Fruit fly (Drosophila melanogaster) whole organism, pupa: Measurements from ENCODE around the gene CG17177.
A peak's percentile ranks its signal among the peaks of the same experiment; 100 is the strongest.

Experiments
- CG10348 ChIP-seq: fragments of 200-800 bp; sonication (Bioruptor generic); IDR thresholded peaks from 2 replicates; pipeline ENCODE4 v1.3.6; 2022; ENCODE audit warnings: missing biosample characterization, missing genetic modification characterization
- CG12605 ChIP-seq: fragments of 200-800 bp; sonication (Bioruptor generic); IDR thresholded peaks from 2 replicates; pipeline ENCODE4 v1.3.6; 2022; ENCODE audit warnings: missing biosample characterization, missing genetic modification characterization
- CG13204 ChIP-seq: fragments of 200-800 bp; sonication (Bioruptor generic); optimal IDR thresholded peaks from 2 replicates; lab custom pipeline; 2018; ENCODE audit warnings: missing biosample characterization, mild to moderate bottlenecking, missing genetic modification characterization, moderate library complexity
- CG14655 ChIP-seq: fragments of 200-800 bp; sonication (Bioruptor generic); optimal IDR thresholded peaks from 3 replicates; lab custom pipeline; 2017; ENCODE audit warnings: mild to moderate bottlenecking, missing biosample characterization, missing genetic modification reagents, missing genetic modification characterization
- CG15710 ChIP-seq: fragments of 200-800 bp; sonication (Bioruptor generic); optimal IDR thresholded peaks from 2 replicates; lab custom pipeline; 2018; ENCODE audit warnings: missing biosample characterization, mild to moderate bottlenecking, missing genetic modification characterization, moderate library complexity
- CG17806 ChIP-seq: fragments of 200-800 bp; sonication (Bioruptor generic); optimal IDR thresholded peaks from 2 replicates; lab custom pipeline; 2018; ENCODE audit warnings: missing biosample characterization, mild to moderate bottlenecking, missing genetic modification characterization, moderate library complexity
- CG32121 ChIP-seq: fragments of 200-800 bp; sonication (Bioruptor generic); IDR thresholded peaks from 2 replicates; pipeline ENCODE4 v1.3.6; 2022; ENCODE audit warnings: missing biosample characterization, missing genetic modification characterization
- CG34367 ChIP-seq: fragments of 200-800 bp; sonication (Bioruptor generic); optimal IDR thresholded peaks from 2 replicates; lab custom pipeline; 2018; ENCODE audit warnings: missing biosample characterization, mild to moderate bottlenecking, missing genetic modification characterization
- CG4496 ChIP-seq: fragments of 200-800 bp; sonication (Bioruptor generic); IDR thresholded peaks from 3 replicates; pipeline ENCODE4 v1.3.6; 2022; ENCODE audit warnings: missing biosample characterization, missing genetic modification characterization
- CG8159 ChIP-seq: fragments of 200-800 bp; sonication (Bioruptor generic); optimal IDR thresholded peaks from 3 replicates; lab custom pipeline; 2018; ENCODE audit warnings: missing biosample characterization, mild to moderate bottlenecking, missing genetic modification characterization, moderate library complexity
- CG8301 ChIP-seq: fragments of 200-800 bp; sonication (Bioruptor generic); optimal IDR thresholded peaks from 2 replicates; lab custom pipeline; 2018; ENCODE audit warnings: missing biosample characterization, mild to moderate bottlenecking, missing genetic modification characterization
- CG9948 ChIP-seq: fragments of 200-800 bp; sonication (Bioruptor generic); optimal IDR thresholded peaks from 2 replicates; lab custom pipeline; 2018; ENCODE audit warnings: missing biosample characterization, mild to moderate bottlenecking, missing genetic modification characterization, moderate library complexity
- D1 ChIP-seq: fragments of 200-800 bp; sonication (Bioruptor generic); optimal IDR thresholded peaks from 2 replicates; lab custom pipeline; 2018; ENCODE audit warnings: missing biosample characterization, mild to moderate bottlenecking, missing genetic modification characterization, moderate library complexity
- EcR ChIP-seq: fragments of 200-800 bp; sonication (Bioruptor generic); optimal IDR thresholded peaks from 3 replicates; lab custom pipeline; 2019; ENCODE audit warnings: missing biosample characterization, missing genetic modification characterization, mild to moderate bottlenecking, moderate library complexity, missing genetic modification reagents
- Ets98B ChIP-seq: fragments of 200-800 bp; sonication (Bioruptor generic); IDR thresholded peaks from 2 replicates; pipeline ENCODE4 v1.3.6; 2022; ENCODE audit warnings: missing biosample characterization, missing genetic modification characterization
- Pif1A ChIP-seq: fragments of 200-800 bp; sonication (Bioruptor generic); optimal IDR thresholded peaks from 3 replicates; lab custom pipeline; 2016; ENCODE audit warnings: missing biosample characterization, missing genetic modification characterization
- Pif1B ChIP-seq: fragments of 200-800 bp; sonication (Bioruptor generic); optimal IDR thresholded peaks from 3 replicates; lab custom pipeline; 2016; ENCODE audit warnings: missing biosample characterization, missing genetic modification characterization
- Snoo ChIP-seq: fragments of 200-800 bp; sonication (Bioruptor generic); optimal IDR thresholded peaks from 3 replicates; lab custom pipeline; 2017; ENCODE audit warnings: missing biosample characterization, mild to moderate bottlenecking, missing genetic modification characterization, inconsistent platforms
- fd96Ca ChIP-seq: fragments of 200-800 bp; sonication (Bioruptor generic); IDR thresholded peaks from 3 replicates; pipeline ENCODE4 v1.3.6; 2022; ENCODE audit warnings: missing biosample characterization, missing genetic modification characterization
- gl ChIP-seq: fragments of 200-800 bp; sonication (Bioruptor generic); optimal IDR thresholded peaks from 2 replicates; lab custom pipeline; 2018; ENCODE audit warnings: missing biosample characterization, mild to moderate bottlenecking, missing genetic modification characterization
- rn ChIP-seq: fragments of 200-800 bp; sonication (Bioruptor generic); IDR thresholded peaks from 2 replicates; pipeline ENCODE4 v1.3.6; 2022; ENCODE audit warnings: missing biosample characterization, missing genetic modification characterization

Gene CG17177

dm6 chr3L:14701578-14701977 lies at the start of gene CG17177:
TSS of gene CG17177 (minus strand) at chr3L:14701678.
- TF ChIP-seq CG34367 (tag; lab: Kevin White, UChicago) (no peak), Ets98B (GFP tag; lab: Robert Waterston, UW) (no peak), CG32121 (no peak), Pif1A (GFP tag; lab: Kevin White, UChicago) (no peak), CG8301 (tag; lab: Kevin White, UChicago) (no peak), CG17806 (tag; lab: Kevin White, UChicago) (no peak), EcR (no peak), rn (GFP tag; lab: Robert Waterston, UW) (no peak), Snoo (tag; lab: Kevin White, UChicago) (no peak), CG14655 (GFP tag; lab: Kevin White, UChicago) (no peak)

- TF ChIP-seq gl (tag; lab: Kevin White, UChicago) (no peak), CG12605 (GFP tag; lab: Robert Waterston, UW) (no peak), CG4496 (GFP tag; lab: Robert Waterston, UW) (no peak), Pif1B (GFP tag; lab: Kevin White, UChicago) (no peak), Snoo (tag; lab: Kevin White, UChicago) (no peak), CG10348 (GFP tag; lab: Robert Waterston, UW) (no peak), rn (GFP tag; lab: Robert Waterston, UW) (no peak), CG13204 (GFP tag; lab: Kevin White, UChicago) (no peak), D1 (no peak), EcR (no peak), Ets98B (GFP tag; lab: Robert Waterston, UW) (no peak), fd96Ca (GFP tag; lab: Robert Waterston, UW) (no peak), CG17806 (tag; lab: Kevin White, UChicago) (no peak), CG14655 (GFP tag; lab: Kevin White, UChicago) (no peak), CG8159 (tag; lab: Kevin White, UChicago) (no peak)
Measured at dm6 chr3L:14751056-14751671, 49.7 kb upstream of the CG17177 start.

- TF ChIP-seq EcR (peak; percentile 62), fd96Ca (GFP tag; lab: Robert Waterston, UW) (no peak)
Measured at dm6 chr3L:14743106-14743692, 41.7 kb upstream of the CG17177 start.

dm6 chr3L:14733417-14733816 lies 31.9 kb upstream of the CG17177 start, which contains the start of gene CG13471:
TSS of gene CG13471 (minus strand) at chr3L:14733517.
- TF ChIP-seq CG8159 (tag; lab: Kevin White, UChicago) (no peak), CG34367 (tag; lab: Kevin White, UChicago) (no peak), CG15710 (no peak), rn (GFP tag; lab: Robert Waterston, UW) (no peak), fd96Ca (GFP tag; lab: Robert Waterston, UW) (no peak), EcR (no peak), CG10348 (GFP tag; lab: Robert Waterston, UW) (no peak), CG13204 (GFP tag; lab: Kevin White, UChicago) (no peak), Ets98B (GFP tag; lab: Robert Waterston, UW) (no peak), gl (tag; lab: Kevin White, UChicago) (no peak), D1 (no peak), CG17806 (tag; lab: Kevin White, UChicago) (no peak), CG32121 (no peak), CG14655 (GFP tag; lab: Kevin White, UChicago) (no peak), CG9948 (no peak), Pif1B (GFP tag; lab: Kevin White, UChicago) (no peak), CG12605 (GFP tag; lab: Robert Waterston, UW) (no peak), Pif1A (GFP tag; lab: Kevin White, UChicago) (no peak), CG8301 (tag; lab: Kevin White, UChicago) (no peak)

- TF ChIP-seq gl (tag; lab: Kevin White, UChicago) (no peak), CG10348 (GFP tag; lab: Robert Waterston, UW) (no peak), Pif1B (GFP tag; lab: Kevin White, UChicago) (peak; percentile 28), CG14655 (GFP tag; lab: Kevin White, UChicago) (peak; percentile 61), Ets98B (GFP tag; lab: Robert Waterston, UW) (no peak; the same call in 1 of the 2 replicates), CG4496 (GFP tag; lab: Robert Waterston, UW) (0 out of 3 replicates have a peak, but pooled peaks have one; percentile 35), fd96Ca (GFP tag; lab: Robert Waterston, UW) (peak; percentile 72; the same call in 2 of the 3 replicates), CG13204 (GFP tag; lab: Kevin White, UChicago) (no peak), CG32121 (peak; percentile 49; the same call in 1 of the 2 replicates), CG8301 (tag; lab: Kevin White, UChicago) (no peak), CG8159 (tag; lab: Kevin White, UChicago) (peak; percentile 60), D1 (no peak), Snoo (tag; lab: Kevin White, UChicago) (no peak), CG17806 (tag; lab: Kevin White, UChicago) (no peak), CG12605 (GFP tag; lab: Robert Waterston, UW) (no peak), CG9948 (no peak), rn (GFP tag; lab: Robert Waterston, UW) (no peak), CG34367 (tag; lab: Kevin White, UChicago) (no peak), EcR (no peak), Pif1A (GFP tag; lab: Kevin White, UChicago) (peak; percentile 36), CG15710 (no peak)
- TF ChIP-seq, all 21 proteins: peak for 7
Measured at dm6 chr3L:14731790-14732189, 30.3 kb upstream of the CG17177 start.
